Worm (Caenorhabditis elegans): ENCODE results near the gene dhcr-24.

dhcr-24 gene

DNA sequence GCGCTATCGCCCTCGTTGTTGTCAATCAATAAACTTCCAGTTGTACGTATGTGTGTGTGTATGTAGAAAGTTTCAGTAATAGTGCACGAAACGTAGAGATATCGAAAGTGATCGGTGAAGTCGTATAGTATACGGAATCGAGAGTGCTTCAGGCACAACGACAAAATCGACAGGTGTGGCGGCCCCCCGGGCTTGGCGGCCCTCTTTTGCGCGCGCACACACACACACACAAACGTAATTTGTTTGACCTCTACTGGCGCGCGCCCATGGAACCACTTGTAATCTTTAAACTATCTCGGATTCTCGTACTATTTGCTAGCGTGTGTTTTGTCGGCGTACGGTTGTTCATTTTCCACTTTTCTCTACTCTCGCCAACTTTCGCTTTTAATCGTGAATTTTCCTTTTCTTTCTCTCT is 27.6 kb upstream of the dhcr-24 start (continued):
- TF ChIP-seq ets-5 (GFP tag; IDR thresholded peaks at IDR 0.05) (no peak), C34B4.2 (tag; optimal IDR thresholded peaks at IDR 0.05) (no peak), C04F5.9 (tag; optimal IDR thresholded peaks at IDR 0.05) (no peak), irx-1 (tag; optimal IDR thresholded peaks at IDR 0.05) (peak; percentile 47), ceh-88 (GFP tag; IDR thresholded peaks at IDR 0.05) (no peak), nhr-28 (tag; optimal IDR thresholded peaks at IDR 0.05) (no peak), nhr-19 (GFP tag; conservative IDR thresholded peaks at IDR 0.05) (peak; percentile 68), mep-1 (tag; optimal IDR thresholded peaks at IDR 0.05) (no peak), elt-2 (tag; optimal IDR thresholded peaks at IDR 0.05) (no peak), isw-1 (GFP tag; IDR thresholded peaks at IDR 0.05) (no peak; the same call in 1 of the 2 replicates)

ce11 chrX:2590777-2591176 is 26.8 kb upstream of the dhcr-24 start:
- peak; percentile 23 for TF ChIP-seq unc-130 (tag; optimal IDR thresholded peaks at IDR 0.05)
- TF ChIP-seq fkh-8 (tag; optimal IDR thresholded peaks at IDR 0.05) = no peak
- TF ChIP-seq rnt-1 (tag; optimal IDR thresholded peaks at IDR 0.05) = no peak
- no peak for TF ChIP-seq ceh-82 (tag; optimal IDR thresholded peaks at IDR 0.05)
- TF ChIP-seq sox-4 (tag; optimal IDR thresholded peaks at IDR 0.05) = no peak
- no peak for TF ChIP-seq nhr-237 (tag; optimal IDR thresholded peaks at IDR 0.05)
- TF ChIP-seq ztf-4 (tag; optimal IDR thresholded peaks at IDR 0.05) = peak; percentile 3
- TF ChIP-seq hlh-17 (GFP tag; optimal IDR thresholded peaks at IDR 0.05; ENCODE audit: borderline replicate concordance) = no peak
- no peak for TF ChIP-seq jun-1 (tag; optimal IDR thresholded peaks at IDR 0.05)
- no peak for TF ChIP-seq ces-1 (GFP tag; optimal IDR thresholded peaks at IDR 0.05)
- peak; percentile 21 for TF ChIP-seq mep-1 (tag; optimal IDR thresholded peaks at IDR 0.05)
- no peak for TF ChIP-seq isw-1 (GFP tag; IDR thresholded peaks at IDR 0.05)
- TF ChIP-seq nhr-19 (GFP tag; conservative IDR thresholded peaks at IDR 0.05) = no peak
- TF ChIP-seq F16B12.6 (tag; optimal IDR thresholded peaks at IDR 0.05) = no peak
- TF ChIP-seq fkh-10 (GFP tag; optimal IDR thresholded peaks at IDR 0.05) = no peak
- no peak for TF ChIP-seq C04F5.9 (tag; optimal IDR thresholded peaks at IDR 0.05)
- TF ChIP-seq efl-1 (optimal IDR thresholded peaks at IDR 0.05) = no peak
- no peak for TF ChIP-seq efl-1 (GFP tag; optimal IDR thresholded peaks at IDR 0.05 in 1 of 2)
- peak in 1 of 2 experiments; percentile 34 for TF ChIP-seq lsy-2 (tag; optimal IDR thresholded peaks at IDR 0.05)
- no peak for TF ChIP-seq pqm-1 (tag; optimal IDR thresholded peaks at IDR 0.05)
- no peak for TF ChIP-seq ceh-88 (GFP tag; IDR thresholded peaks at IDR 0.05)
- peak; percentile 15 for TF ChIP-seq nhr-71 (tag; optimal IDR thresholded peaks at IDR 0.05)
- no peak for TF ChIP-seq unc-30 (tag; optimal IDR thresholded peaks at IDR 0.05)
- TF ChIP-seq ceh-90 (tag; optimal IDR thresholded peaks at IDR 0.05) = no peak
- peak in 1 of 6 experiments; percentile 76 for TF ChIP-seq elt-3 (tag; optimal IDR thresholded peaks at IDR 0.05)
- no peak for TF ChIP-seq unc-62 (GFP tag; optimal IDR thresholded peaks at IDR 0.05)
- no peak for TF ChIP-seq alr-1 (tag; optimal IDR thresholded peaks at IDR 0.05; ENCODE audit: borderline replicate concordance)
- peak; percentile 5 for TF ChIP-seq C16A3.4 (tag; optimal IDR thresholded peaks at IDR 0.05)
- TF ChIP-seq lir-3 (tag; optimal IDR thresholded peaks at IDR 0.05; ENCODE audit: poor library complexity) = no peak
- TF ChIP-seq mdl-1 (tag; optimal IDR thresholded peaks at IDR 0.05) = peak in 1 of 2 experiments; percentile 39
- TF ChIP-seq egl-27 (tag; optimal IDR thresholded peaks at IDR 0.05) = no peak
- TF ChIP-seq ets-5 (GFP tag; IDR thresholded peaks at IDR 0.05) = no peak
- no peak for TF ChIP-seq nhr-47 (tag; optimal IDR thresholded peaks at IDR 0.05)
- no peak for TF ChIP-seq irx-1 (tag; optimal IDR thresholded peaks at IDR 0.05)
- peak; percentile 85 for TF ChIP-seq blmp-1 (tag; optimal IDR thresholded peaks at IDR 0.05)
- peak; percentile 36 for TF ChIP-seq skn-1 (tag; optimal IDR thresholded peaks at IDR 0.05)
- TF ChIP-seq nhr-90 (tag; optimal IDR thresholded peaks at IDR 0.05; ENCODE audit: poor library complexity) = peak; percentile 36
- TF ChIP-seq zip-4 (GFP tag; optimal IDR thresholded peaks at IDR 0.05) = no peak
- TF ChIP-seq lin-35 (GFP tag; optimal IDR thresholded peaks at IDR 0.05) = peak in 1 of 2 experiments; percentile 55
- peak; percentile 63 for TF ChIP-seq nhr-20 (tag; optimal IDR thresholded peaks at IDR 0.05)
- no peak for TF ChIP-seq sup-37 (GFP tag; optimal IDR thresholded peaks at IDR 0.05)
- peak; percentile 43 for TF ChIP-seq vab-15 (tag; optimal IDR thresholded peaks at IDR 0.05)
- TF ChIP-seq pag-3 (tag; optimal IDR thresholded peaks at IDR 0.05; ENCODE audit: borderline replicate concordance, insufficient read depth) = no peak
- peak; percentile 41 for TF ChIP-seq snu-23 (GFP tag; optimal IDR thresholded peaks at IDR 0.05)
- peak; percentile 64 for TF ChIP-seq lin-14 (GFP tag; optimal IDR thresholded peaks at IDR 0.05)
- TF ChIP-seq nhr-85 (tag) = peak; percentile 83
- TF ChIP-seq dpl-1 (GFP tag; optimal IDR thresholded peaks at IDR 0.05) = no peak

Data from whole organism, L1 larva.